Worm (Caenorhabditis elegans) whole organism, young adult: ENCODE measurements around the gene F18E2.15.

Source experiments
- B0336.3 ChIP-seq: fragments of 200-800 bp; sonication (Bioruptor generic); IDR thresholded peaks from 2 replicates; pipeline ENCODE4 v1.3.6; 2022; ENCODE audit warnings: missing genetic modification characterization, missing compliant biosample characterization
- D2030.7 ChIP-seq: fragments of 200-800 bp; sonication (Bioruptor generic); IDR thresholded peaks from 2 replicates; pipeline ENCODE4 v1.3.6; 2022; ENCODE audit warnings: missing genetic modification reagents, missing genetic modification characterization, missing compliant biosample characterization
- F49E8.2 ChIP-seq: sonication (generic microtip); optimal IDR thresholded peaks from 3 replicates; lab custom pipeline; 2017; ENCODE audit warnings: missing genetic modification characterization, mild to moderate bottlenecking, missing compliant biosample characterization, antibody characterized with exemption, moderate library complexity; ENCODE audit not compliant: insufficient read depth
- F52B5.7 ChIP-seq: sonication (generic microtip); optimal IDR thresholded peaks from 2 replicates; lab custom pipeline; 2016; ENCODE audit warnings: mild to moderate bottlenecking, missing genetic modification characterization, missing compliant biosample characterization
- F57C9.4 ChIP-seq: sonication (generic microtip); optimal IDR thresholded peaks from 2 replicates; lab custom pipeline; 2017; ENCODE audit warnings: mild to moderate bottlenecking, missing genetic modification characterization, missing compliant biosample characterization
- T07F8.4 ChIP-seq: sonication (generic microtip); optimal IDR thresholded peaks from 2 replicates; lab custom pipeline; 2016; ENCODE audit warnings: mild to moderate bottlenecking, missing genetic modification characterization, moderate library complexity, missing compliant biosample characterization
- Y53F4B.3 ChIP-seq: fragments of 200-800 bp; sonication (Bioruptor generic); IDR thresholded peaks from 2 replicates; pipeline ENCODE4 v1.3.6; 2022; ENCODE audit warnings: missing genetic modification reagents, missing genetic modification characterization, missing compliant biosample characterization
- Y95B8A.8 ChIP-seq: fragments of 200-800 bp; sonication (Bioruptor generic); IDR thresholded peaks from 2 replicates; pipeline ENCODE4 v1.3.6; 2022; ENCODE audit warnings: missing genetic modification reagents, missing genetic modification characterization, missing compliant biosample characterization
- akir-1 ChIP-seq: fragments of 200-800 bp; sonication (Bioruptor generic); optimal IDR thresholded peaks from 2 replicates; lab custom pipeline; 2018; ENCODE audit warnings: mild to moderate bottlenecking, missing genetic modification characterization, moderate library complexity, missing compliant biosample characterization
- atf-7 ChIP-seq: sonication (generic microtip); optimal IDR thresholded peaks from 2 replicates; lab custom pipeline; 2017; ENCODE audit warnings: mild to moderate bottlenecking, missing genetic modification characterization, missing compliant biosample characterization
- ceh-27 ChIP-seq: fragments of 200-800 bp; sonication (Bioruptor generic); optimal IDR thresholded peaks from 2 replicates; lab custom pipeline; 2018; ENCODE audit warnings: mild to moderate bottlenecking, missing genetic modification characterization, moderate library complexity, missing compliant biosample characterization
- ceh-58 ChIP-seq: fragments of 200-800 bp; sonication (Bioruptor generic); IDR thresholded peaks from 2 replicates; pipeline ENCODE4 v1.3.6; 2022; ENCODE audit warnings: missing genetic modification characterization, missing compliant biosample characterization
- ceh-79 ChIP-seq: sonication (generic microtip); optimal IDR thresholded peaks from 2 replicates; lab custom pipeline; 2017; ENCODE audit warnings: mild to moderate bottlenecking, missing genetic modification characterization, missing compliant biosample characterization
- egl-44 ChIP-seq: fragments of 200-800 bp; sonication (Bioruptor generic); IDR thresholded peaks from 2 replicates; pipeline ENCODE4 v1.3.6; 2022; ENCODE audit warnings: missing genetic modification reagents, missing genetic modification characterization, missing compliant biosample characterization
- egrh-3 ChIP-seq: fragments of 200-800 bp; sonication (Bioruptor generic); IDR thresholded peaks from 2 replicates; pipeline ENCODE4 v1.3.6; 2022; ENCODE audit warnings: missing genetic modification reagents, missing genetic modification characterization, missing compliant biosample characterization
- let-607 ChIP-seq, 2 experiments: fragments of 200-800 bp in 1 of 2; sonication (Bioruptor generic) in 1 of 2; sonication (generic microtip) in 1 of 2; optimal IDR thresholded peaks; 2 replicates each; lab custom pipeline; 2016 to 2018; ENCODE audit warnings: mild to moderate bottlenecking in 2 of 2, missing compliant biosample characterization in 2 of 2, missing genetic modification characterization in 2 of 2, moderate library complexity in 2 of 2, missing genotype in 1 of 2
- lin-40 ChIP-seq: sonication (generic microtip); optimal IDR thresholded peaks from 2 replicates; lab custom pipeline; 2016; ENCODE audit warnings: missing genetic modification characterization, mild to moderate bottlenecking, missing compliant biosample characterization, missing genotype, missing genetic modification reagents
- lir-1 ChIP-seq: fragments of 200-800 bp; sonication (Bioruptor generic); conservative IDR thresholded peaks from 2 replicates; pipeline ENCODE4 v1.3.6; 2022; ENCODE audit warnings: missing genetic modification reagents, missing genetic modification characterization, missing compliant biosample characterization
- madf-10 ChIP-seq: sonication (generic microtip); optimal IDR thresholded peaks from 2 replicates; lab custom pipeline; 2016; ENCODE audit warnings: mild to moderate bottlenecking, missing genetic modification characterization, missing compliant biosample characterization
- mcd-1 ChIP-seq: fragments of 200-800 bp; sonication (Bioruptor generic); IDR thresholded peaks from 2 replicates; pipeline ENCODE4 v1.3.6; 2022; ENCODE audit warnings: missing genetic modification reagents, missing genetic modification characterization, missing compliant biosample characterization
- mel-28 ChIP-seq: sonication (generic microtip); optimal IDR thresholded peaks from 2 replicates; lab custom pipeline; 2016; ENCODE audit warnings: borderline replicate concordance, mild to moderate bottlenecking, missing genetic modification characterization, missing compliant biosample characterization
- mes-4 ChIP-seq: sonication (generic microtip); optimal IDR thresholded peaks from 2 replicates; lab custom pipeline; 2016; ENCODE audit warnings: missing genotype, missing genetic modification characterization, missing compliant biosample characterization
- nhr-120 ChIP-seq: fragments of 200-800 bp; sonication (Bioruptor generic); IDR thresholded peaks from 2 replicates; pipeline ENCODE4 v1.3.6; 2022; ENCODE audit warnings: missing genetic modification characterization, missing compliant biosample characterization
- nhr-179 ChIP-seq: sonication (generic microtip); optimal IDR thresholded peaks from 2 replicates; lab custom pipeline; 2016; ENCODE audit warnings: mild to moderate bottlenecking, missing genetic modification characterization, missing compliant biosample characterization
- nhr-80 ChIP-seq: sonication (generic microtip); optimal IDR thresholded peaks from 2 replicates; lab custom pipeline; 2016; ENCODE audit warnings: missing genetic modification characterization, missing compliant biosample characterization
- pbrm-1 ChIP-seq: fragments of 200-800 bp; sonication (Bioruptor generic); IDR thresholded peaks from 2 replicates; pipeline ENCODE4 v1.3.6; 2022; ENCODE audit warnings: missing genetic modification reagents, missing genetic modification characterization, missing compliant biosample characterization
- rec-8 ChIP-seq, 2 experiments: sonication (generic microtip); optimal IDR thresholded peaks; 2 replicates each; lab custom pipeline; 2016; ENCODE audit warnings: mild to moderate bottlenecking in 2 of 2, missing genetic modification characterization in 2 of 2, missing genetic modification reagents in 2 of 2, missing genotype in 2 of 2, missing biosample characterization in 1 of 2, missing compliant biosample characterization in 1 of 2, moderate library complexity in 1 of 2
- rpc-1 ChIP-seq, 2 experiments: fragments of 150-350 bp in 1 of 2; sonication (generic microtip) in 1 of 2; optimal IDR thresholded peaks; 2 replicates each; lab custom pipeline; 2014 to 2018; ENCODE audit warnings: missing biosample characterization in 1 of 2, missing genetic modification characterization in 1 of 2, missing genetic modification reagents in 1 of 2, missing genotype in 1 of 2
- snpc-1.3 ChIP-seq: sonication (generic microtip); optimal IDR thresholded peaks from 2 replicates; lab custom pipeline; 2017; ENCODE audit warnings: missing genetic modification characterization, mild to moderate bottlenecking, missing compliant biosample characterization, antibody characterized with exemption, moderate library complexity, missing genotype, missing genetic modification reagents; ENCODE audit not compliant: insufficient read depth
- somi-1 ChIP-seq: fragments of 200-800 bp; sonication (Bioruptor generic); optimal IDR thresholded peaks from 2 replicates; lab custom pipeline; 2018; ENCODE audit warnings: mild to moderate bottlenecking, missing genetic modification characterization, missing compliant biosample characterization
- tbp1 ChIP-seq: fragments of 200-800 bp; sonication (Bioruptor generic); optimal IDR thresholded peaks from 2 replicates; lab custom pipeline; 2018; ENCODE audit warnings: mild to moderate bottlenecking, missing genetic modification characterization, missing compliant biosample characterization
- xnd-1 ChIP-seq: sonication (generic microtip); optimal IDR thresholded peaks from 2 replicates; lab custom pipeline; 2016; ENCODE audit warnings: missing genotype, missing genetic modification reagents, missing genetic modification characterization, missing compliant biosample characterization
- ztf-3 ChIP-seq: fragments of 200-800 bp; sonication (Bioruptor generic); optimal IDR thresholded peaks from 2 replicates; lab custom pipeline; 2018; ENCODE audit warnings: mild to moderate bottlenecking, missing genetic modification characterization, missing compliant biosample characterization

F18E2.15 gene

DNA sequence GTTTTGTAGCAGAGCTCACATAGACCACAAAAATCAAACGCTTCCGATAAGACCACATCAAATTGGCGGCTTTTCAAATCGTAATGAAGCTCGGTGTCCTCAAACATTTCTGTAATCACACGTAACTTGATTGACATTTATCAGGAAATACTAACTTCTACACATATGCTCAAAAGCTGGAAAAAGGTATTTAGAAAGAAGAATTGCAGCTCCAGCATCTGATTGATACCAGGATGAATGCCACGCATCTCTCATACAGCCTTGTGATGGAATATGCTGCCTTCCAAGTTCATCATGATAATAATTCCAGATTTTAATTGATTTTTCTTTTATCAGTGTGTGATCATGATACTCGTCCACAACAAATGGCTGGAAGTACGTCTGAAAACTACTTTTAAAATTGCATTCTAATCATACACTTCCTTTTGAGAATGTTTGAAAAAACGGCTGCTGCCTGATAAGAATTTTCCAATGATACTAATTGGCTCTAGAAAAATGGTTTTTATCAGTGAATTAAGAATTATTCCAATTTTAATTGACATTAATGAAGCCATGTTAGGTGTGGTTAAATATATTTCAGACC is 36.2 kb upstream of the F18E2.15 start:
- TF ChIP-seq atf-7 (tag; lab: Kevin White, UChicago) (peak; percentile 33), nhr-80 (tag; lab: Kevin White, UChicago) (peak; percentile 86), mes-4 (no peak), lin-40 (tag; lab: Kevin White, UChicago) (no peak), let-607 (tag; optimal IDR thresholded peaks at IDR 0.05; lab: Kevin White, UChicago) (peak; percentile 62 to 80)

DNA sequence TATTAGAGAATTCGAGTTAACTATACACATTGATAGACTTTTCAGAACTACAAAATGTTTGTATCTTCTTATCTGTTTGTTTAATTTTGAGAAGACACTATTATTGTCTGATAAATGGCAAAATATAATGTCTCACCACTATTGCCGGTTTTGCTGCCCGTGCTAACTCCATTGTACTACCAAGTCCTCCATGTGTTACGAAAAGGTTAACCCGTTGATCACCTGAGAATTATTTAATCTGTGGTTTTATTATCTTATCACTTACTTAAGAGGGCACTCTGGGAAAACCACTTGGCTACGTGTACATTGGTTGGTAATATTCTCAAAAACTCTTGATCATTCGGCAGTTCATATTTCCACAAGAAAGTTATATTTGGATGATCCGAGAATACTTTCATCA is 35.1 kb upstream of the F18E2.15 start:
- TF ChIP-seq Y53F4B.3 (no peak), lin-40 (tag; lab: Kevin White, UChicago) (no peak), ceh-27 (GFP tag; lab: Kevin White, UChicago) (no peak), akir-1 (GFP tag; lab: Kevin White, UChicago) (no peak), rec-8 (tag; optimal IDR thresholded peaks at IDR 0.05; lab: Kevin White, UChicago) (no peak), D2030.7 (GFP tag; lab: Robert Waterston, UW) (no peak), F52B5.7 (no peak), F57C9.4 (no peak), madf-10 (tag; lab: Kevin White, UChicago) (no peak), B0336.3 (no peak), pbrm-1 (GFP tag; lab: Robert Waterston, UW) (no peak), atf-7 (tag; lab: Kevin White, UChicago) (no peak), nhr-80 (tag; lab: Kevin White, UChicago) (no peak), ceh-58 (no peak), T07F8.4 (tag; lab: Kevin White, UChicago) (no peak), xnd-1 (tag; lab: Kevin White, UChicago) (no peak), mel-28 (tag; lab: Kevin White, UChicago) (no peak)

DNA sequence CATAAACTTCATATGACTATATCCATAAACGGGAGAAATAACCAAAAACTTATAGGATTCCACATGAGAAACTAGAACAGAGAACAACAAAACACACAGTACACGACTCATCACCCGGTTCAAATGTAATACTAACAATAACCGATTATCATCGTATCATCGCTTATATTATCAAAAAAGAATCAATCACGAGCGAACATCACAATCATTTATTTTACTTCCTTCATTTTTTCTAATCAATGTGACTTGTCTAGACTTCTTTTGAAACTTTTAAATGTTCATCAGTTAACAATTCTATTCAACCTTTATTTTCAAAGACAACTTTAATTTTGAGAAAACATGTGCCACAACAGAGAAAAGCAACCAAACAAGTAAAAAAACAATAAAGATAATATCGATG is 34.4 kb upstream of the F18E2.15 start, which contains the start of gene ugt-4:
Gene ugt-4, minus strand, starts transcription at position 141 of the 400 bp plus-strand sequence.
- TF ChIP-seq Y95B8A.8 (GFP tag; lab: Robert Waterston, UW): no peak
- TF ChIP-seq ceh-79 (tag; lab: Kevin White, UChicago): no peak
- peak; percentile 62 for TF ChIP-seq nhr-80 (tag; lab: Kevin White, UChicago)

- peak; percentile 22 for TF ChIP-seq nhr-80 (tag; lab: Kevin White, UChicago)
- TF ChIP-seq snpc-1.3 (tag; lab: Kevin White, UChicago): no peak
Observed at ce11 chrV:12792752-12793151, 31.9 kb upstream of the F18E2.15 start, which contains the start of gene ugt-5. Gene ugt-5, minus strand, starts transcription at chrV:12792965.

- no peak for TF ChIP-seq tbp1
- TF ChIP-seq egrh-3: no peak
- no peak for TF ChIP-seq let-607 (tag; optimal IDR thresholded peaks at IDR 0.05; lab: Kevin White, UChicago)
- TF ChIP-seq F49E8.2 (tag; lab: Kevin White, UChicago): no peak
- TF ChIP-seq mcd-1: no peak
- TF ChIP-seq ztf-3: no peak
Observed at ce11 chrV:12790188-12790587, 29.4 kb upstream of the F18E2.15 start, which contains the start of gene srbc-43. Gene srbc-43, minus strand, starts transcription at chrV:12790518.

DNA sequence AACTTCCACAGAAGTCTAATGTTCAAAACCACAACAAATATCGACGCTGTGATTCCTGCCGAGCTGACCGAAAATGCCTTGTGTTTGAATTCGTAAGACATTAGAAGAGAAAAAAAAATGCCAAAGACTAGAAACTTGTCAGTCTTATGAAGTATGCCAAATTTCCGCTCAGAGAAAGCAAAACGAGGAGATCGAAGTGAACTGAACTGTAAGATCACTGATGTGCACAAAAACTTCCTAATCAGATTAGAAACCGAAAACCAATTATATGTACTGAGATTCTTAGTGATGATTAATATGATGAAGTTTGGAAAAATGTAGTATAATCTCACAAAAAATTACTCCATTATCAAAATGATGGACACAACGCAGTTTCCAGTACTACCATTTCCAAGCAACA is 27.6 kb upstream of the F18E2.15 start, which contains the start of gene srbc-44:
Gene srbc-44, minus strand, starts transcription at position 101 of the 400 bp plus-strand sequence.
- no peak for TF ChIP-seq nhr-120
- no peak for TF ChIP-seq lir-1 (GFP tag; lab: Robert Waterston, UW)
- TF ChIP-seq Y53F4B.3: no peak
- no peak for TF ChIP-seq Y95B8A.8 (GFP tag; lab: Robert Waterston, UW)
- TF ChIP-seq somi-1: no peak
- no peak for TF ChIP-seq egl-44 (GFP tag; lab: Robert Waterston, UW)
- no peak for TF ChIP-seq rpc-1 (optimal IDR thresholded peaks at IDR 0.05; lab: Kevin White, UChicago)
- TF ChIP-seq rpc-1 (tag; optimal IDR thresholded peaks at IDR 0.05; lab: Kevin White, UChicago): no peak
- TF ChIP-seq egrh-3: no peak
- TF ChIP-seq nhr-179: no peak
- TF ChIP-seq, all 124 proteins: peak for 0
